Fruit fly (Drosophila melanogaster) whole organism, embryonic: ENCODE measurements around the gene CatB.
A peak's percentile ranks its signal among the peaks of the same experiment; 100 is the strongest.

ENCODE experiments used
- Aef1 ChIP-seq: fragments of 200-800 bp; sonication (Bioruptor generic); IDR thresholded peaks from 3 replicates; pipeline ENCODE4 v1.3.6; 2022; ENCODE audit warnings: missing biosample characterization, missing genetic modification characterization
- Bgb ChIP-seq: fragments of 200-800 bp; sonication (Bioruptor generic); IDR thresholded peaks from 2 replicates; pipeline ENCODE4 v1.3.6; 2022; ENCODE audit warnings: missing biosample characterization, missing genetic modification characterization; ENCODE audit not compliant: partially characterized antibody
- CG11723 ChIP-seq: fragments of 200-800 bp; sonication (Bioruptor generic); optimal IDR thresholded peaks from 2 replicates; lab custom pipeline; 2017; ENCODE audit warnings: missing biosample characterization, mild to moderate bottlenecking, missing genetic modification characterization
- CG12155 ChIP-seq: fragments of 200-800 bp; sonication (Bioruptor generic); optimal IDR thresholded peaks from 3 replicates; lab custom pipeline; 2016; ENCODE audit warnings: missing biosample characterization, missing genetic modification characterization
- CG12236 ChIP-seq: fragments of 200-800 bp; sonication (Bioruptor generic); optimal IDR thresholded peaks from 2 replicates; lab custom pipeline; 2016; ENCODE audit warnings: missing biosample characterization, missing genetic modification characterization
- CG12391 ChIP-seq: fragments of 200-800 bp; sonication (Bioruptor generic); optimal IDR thresholded peaks from 3 replicates; lab custom pipeline; 2018; ENCODE audit warnings: missing biosample characterization, mild to moderate bottlenecking, missing genetic modification characterization, moderate library complexity
- CG12769 ChIP-seq: fragments of 200-800 bp; sonication (Bioruptor generic); optimal IDR thresholded peaks from 2 replicates; lab custom pipeline; 2019; ENCODE audit warnings: missing biosample characterization, mild to moderate bottlenecking, missing genetic modification characterization, moderate library complexity
- CG15269 ChIP-seq: fragments of 200-800 bp; sonication (Bioruptor generic); optimal IDR thresholded peaks from 2 replicates; lab custom pipeline; 2018; ENCODE audit warnings: missing biosample characterization, mild to moderate bottlenecking, missing genetic modification characterization, moderate library complexity
- CG1603 ChIP-seq: fragments of 200-800 bp; sonication (Bioruptor generic); optimal IDR thresholded peaks from 2 replicates; lab custom pipeline; 2019; ENCODE audit warnings: missing biosample characterization, mild to moderate bottlenecking, missing genetic modification characterization, moderate library complexity
- CG2202 ChIP-seq: fragments of 200-800 bp; sonication (Bioruptor generic); optimal IDR thresholded peaks from 2 replicates; lab custom pipeline; 2018; ENCODE audit warnings: missing biosample characterization, mild to moderate bottlenecking, missing genetic modification characterization
- CG30431 ChIP-seq: fragments of 200-800 bp; sonication (Bioruptor generic); optimal IDR thresholded peaks from 2 replicates; lab custom pipeline; 2017; ENCODE audit warnings: missing biosample characterization, missing genetic modification characterization
- CG3847 ChIP-seq: fragments of 200-800 bp; sonication (Bioruptor generic); IDR thresholded peaks from 2 replicates; pipeline ENCODE4 v1.3.6; 2022; ENCODE audit warnings: missing biosample characterization, missing genetic modification characterization
- CG43689 ChIP-seq: fragments of 200-800 bp; sonication (Bioruptor generic); IDR thresholded peaks from 2 replicates; pipeline ENCODE4 v1.3.6; 2022; ENCODE audit warnings: missing biosample characterization, missing genetic modification characterization
- CG4617 ChIP-seq: fragments of 200-800 bp; sonication (Bioruptor generic); optimal IDR thresholded peaks from 3 replicates; lab custom pipeline; 2016; ENCODE audit warnings: missing biosample characterization, missing genetic modification characterization, borderline replicate concordance
- CG5245 ChIP-seq: fragments of 200-800 bp; sonication (Bioruptor generic); optimal IDR thresholded peaks from 3 replicates; lab custom pipeline; 2016; ENCODE audit warnings: missing biosample characterization, missing genetic modification characterization
- CG6765 ChIP-seq: fragments of 200-800 bp; sonication (Bioruptor generic); optimal IDR thresholded peaks from 3 replicates; lab custom pipeline; 2017; ENCODE audit warnings: missing biosample characterization, mild to moderate bottlenecking, missing genetic modification characterization
- CG7357 ChIP-seq: fragments of 200-800 bp; sonication (Bioruptor generic); IDR thresholded peaks from 3 replicates; pipeline ENCODE4 v1.3.6; 2022; ENCODE audit warnings: missing biosample characterization, missing genetic modification characterization
- CG8281 ChIP-seq: fragments of 200-800 bp; sonication (Bioruptor generic); optimal IDR thresholded peaks from 2 replicates; lab custom pipeline; 2018; ENCODE audit warnings: missing biosample characterization, mild to moderate bottlenecking, missing genetic modification characterization, moderate library complexity
- CG8944 ChIP-seq: fragments of 200-800 bp; sonication (Bioruptor generic); optimal IDR thresholded peaks from 3 replicates; lab custom pipeline; 2016; ENCODE audit warnings: missing biosample characterization, missing genetic modification characterization
- CG9876 ChIP-seq: fragments of 200-800 bp; sonication (Bioruptor generic); optimal IDR thresholded peaks from 2 replicates; lab custom pipeline; 2016; ENCODE audit warnings: missing biosample characterization, missing genetic modification characterization
- CoRest ChIP-seq: fragments of 200-800 bp; sonication (Bioruptor generic); optimal IDR thresholded peaks from 3 replicates; lab custom pipeline; 2018; ENCODE audit warnings: missing biosample characterization, mild to moderate bottlenecking, missing genetic modification characterization, moderate library complexity
- Deaf1 ChIP-seq: fragments of 200-800 bp; optimal IDR thresholded peaks from 3 replicates; lab custom pipeline; 2019; ENCODE audit warnings: missing biosample characterization, mild to moderate bottlenecking, missing genetic modification characterization, moderate library complexity
- Dp ChIP-seq: fragments of 200-800 bp; sonication (Bioruptor generic); optimal IDR thresholded peaks from 2 replicates; lab custom pipeline; 2018; ENCODE audit warnings: missing biosample characterization, mild to moderate bottlenecking, missing genetic modification characterization, moderate library complexity
- Elba2 ChIP-seq: fragments of 200-800 bp; sonication (Bioruptor generic); optimal IDR thresholded peaks from 3 replicates; lab custom pipeline; 2016; ENCODE audit warnings: missing biosample characterization, missing genetic modification characterization
- Hr3 ChIP-seq: fragments of 200-800 bp; sonication (Bioruptor generic); optimal IDR thresholded peaks from 3 replicates; lab custom pipeline; 2016; ENCODE audit warnings: missing biosample characterization, missing genetic modification characterization
- Med ChIP-seq: fragments of 200-800 bp; sonication (Bioruptor generic); peaks from one replicate; lab custom pipeline; 2016; ENCODE audit warnings: missing biosample characterization, missing genetic modification characterization, mild to moderate bottlenecking, inconsistent platforms, moderate library complexity
- Myb ChIP-seq: fragments of 200-800 bp; sonication (Bioruptor generic); optimal IDR thresholded peaks from 2 replicates; lab custom pipeline; 2016; ENCODE audit warnings: missing biosample characterization, missing genetic modification characterization
- Nf-YC ChIP-seq: fragments of 200-800 bp; optimal IDR thresholded peaks from 3 replicates; lab custom pipeline; 2019; ENCODE audit warnings: missing biosample characterization, mild to moderate bottlenecking, missing genetic modification characterization, moderate library complexity
- Oaz ChIP-seq: fragments of 200-800 bp; sonication (Bioruptor generic); IDR thresholded peaks from 2 replicates; pipeline ENCODE4 v1.3.6; 2022; ENCODE audit warnings: missing biosample characterization, missing genetic modification characterization
- Side ChIP-seq: fragments of 200-800 bp; sonication (Bioruptor generic); optimal IDR thresholded peaks from 2 replicates; lab custom pipeline; 2016; ENCODE audit warnings: missing biosample characterization, missing genetic modification characterization
- Sox102F ChIP-seq: fragments of 200-800 bp; sonication (Bioruptor generic); optimal IDR thresholded peaks from 2 replicates; lab custom pipeline; 2018; ENCODE audit warnings: missing biosample characterization, mild to moderate bottlenecking, missing genetic modification characterization, moderate library complexity
- Xrp1 ChIP-seq: fragments of 200-800 bp; sonication (Bioruptor generic); IDR thresholded peaks from 2 replicates; pipeline ENCODE4 v1.3.6; 2022; ENCODE audit warnings: missing biosample characterization, missing genetic modification characterization
- ato ChIP-seq: fragments of 200-800 bp; sonication (Bioruptor generic); IDR thresholded peaks from 2 replicates; pipeline ENCODE4 v1.3.6; 2022; ENCODE audit warnings: missing biosample characterization, missing genetic modification characterization; ENCODE audit not compliant: partially characterized antibody
- bbx ChIP-seq: fragments of 200-800 bp; sonication (Bioruptor generic); IDR thresholded peaks from 2 replicates; pipeline ENCODE4 v1.3.6; 2022; ENCODE audit warnings: missing biosample characterization, missing genetic modification characterization; ENCODE audit not compliant: partially characterized antibody
- btn ChIP-seq: fragments of 200-800 bp; sonication (Bioruptor generic); optimal IDR thresholded peaks from 2 replicates; lab custom pipeline; 2016; ENCODE audit warnings: missing biosample characterization, missing genetic modification characterization
- croc ChIP-seq: fragments of 200-800 bp; sonication (Bioruptor generic); conservative IDR thresholded peaks from 3 replicates; pipeline ENCODE4 v1.3.6; 2022; ENCODE audit warnings: missing biosample characterization, missing genetic modification characterization
- fd96Cb ChIP-seq: fragments of 200-800 bp; sonication (Bioruptor generic); optimal IDR thresholded peaks from 2 replicates; lab custom pipeline; 2018; ENCODE audit warnings: missing biosample characterization, mild to moderate bottlenecking, missing genetic modification characterization, moderate library complexity
- fu2 ChIP-seq: fragments of 200-800 bp; sonication (Bioruptor generic); optimal IDR thresholded peaks from 2 replicates; lab custom pipeline; 2016; ENCODE audit warnings: missing biosample characterization, missing genetic modification characterization
- gcm2 ChIP-seq: fragments of 200-800 bp; sonication (Bioruptor generic); optimal IDR thresholded peaks from 2 replicates; lab custom pipeline; 2016; ENCODE audit warnings: missing biosample characterization, missing genetic modification characterization
- mirr ChIP-seq: fragments of 200-800 bp; sonication (Bioruptor generic); optimal IDR thresholded peaks from 3 replicates; lab custom pipeline; 2018; ENCODE audit warnings: missing biosample characterization, mild to moderate bottlenecking, missing genetic modification characterization
- nmo ChIP-seq: fragments of 200-800 bp; sonication (Bioruptor generic); optimal IDR thresholded peaks from 2 replicates; lab custom pipeline; 2018; ENCODE audit warnings: missing biosample characterization, mild to moderate bottlenecking, missing genetic modification characterization, moderate library complexity
- odd ChIP-seq: fragments of 200-800 bp; sonication (Bioruptor generic); optimal IDR thresholded peaks from 2 replicates; lab custom pipeline; 2017; ENCODE audit warnings: missing biosample characterization, mild to moderate bottlenecking, missing genetic modification characterization
- phol ChIP-seq: fragments of 200-800 bp; sonication (Bioruptor generic); optimal IDR thresholded peaks from 3 replicates; lab custom pipeline; 2018; ENCODE audit warnings: missing biosample characterization, mild to moderate bottlenecking, missing genetic modification characterization, moderate library complexity
- prd ChIP-seq, 3 experiments: fragments of >200 bp in 2 of 3; fragments of 200-800 bp in 1 of 3; sonication (Bioruptor generic) in 1 of 3; optimal IDR thresholded peaks in 2 of 3; IDR thresholded peaks in 1 of 3; 2 replicates in 2 of 3; 3 replicates in 1 of 3; pipeline versions ENCODE4 v1.3.6 to Lab custom; 2017 to 2022; ENCODE audit warnings: missing biosample characterization in 1 of 3, missing genetic modification characterization in 1 of 3
- pzg ChIP-seq: fragments of 200-800 bp; sonication (Bioruptor generic); optimal IDR thresholded peaks from 3 replicates; lab custom pipeline; 2018; ENCODE audit warnings: missing biosample characterization, mild to moderate bottlenecking, missing genetic modification characterization, moderate library complexity
- salm ChIP-seq: fragments of 200-800 bp; sonication (Bioruptor generic); optimal IDR thresholded peaks from 2 replicates; lab custom pipeline; 2018; ENCODE audit warnings: missing biosample characterization, mild to moderate bottlenecking, missing genetic modification characterization
- schlank ChIP-seq: fragments of 200-800 bp; sonication (Bioruptor generic); optimal IDR thresholded peaks from 2 replicates; lab custom pipeline; 2018; ENCODE audit warnings: missing biosample characterization, mild to moderate bottlenecking, missing genetic modification characterization
- sr ChIP-seq: fragments of 200-800 bp; sonication (Bioruptor generic); IDR thresholded peaks from 3 replicates; pipeline ENCODE4 v1.3.6; 2022; ENCODE audit warnings: missing biosample characterization, missing genetic modification characterization
- toy ChIP-seq: fragments of 200-800 bp; sonication (Bioruptor generic); IDR thresholded peaks from 2 replicates; pipeline ENCODE4 v1.3.6; 2022; ENCODE audit warnings: missing biosample characterization, missing genetic modification characterization
- z ChIP-seq: fragments of 200-800 bp; sonication (Bioruptor generic); IDR thresholded peaks from 3 replicates; pipeline ENCODE4 v1.3.6; 2022; ENCODE audit warnings: missing biosample characterization, missing genetic modification characterization

CatB gene

dm6 chr2L:8735572-8735996 lies 30.2 kb downstream of the CatB start (continued):
- peak; percentile 34; the same call in 1 of the 2 replicates for TF ChIP-seq Xrp1 (GFP tag; lab: Robert Waterston, UW)
- no peak for TF ChIP-seq gcm2
- peak; percentile 8 for TF ChIP-seq CG12236 (GFP tag; lab: Kevin White, UChicago)
- peak; percentile 62 for TF ChIP-seq CG6765 (GFP tag; lab: Kevin White, UChicago)
- TF ChIP-seq CG12769 (tag; lab: Kevin White, UChicago), result peak; percentile 62
- TF ChIP-seq Dp (GFP tag; lab: Kevin White, UChicago), result no peak
- no peak for TF ChIP-seq prd (optimal IDR thresholded peaks at IDR 0.05; lab: Kevin White, UChicago)
- TF ChIP-seq prd (GFP tag; IDR thresholded peaks at IDR 0.05; lab: Robert Waterston, UW), result no peak; the same call in 2 of the 3 replicates
- TF ChIP-seq sr, result peak; percentile 77
- TF ChIP-seq CG1603 (tag; lab: Kevin White, UChicago), result no peak
- 0 out of 2 replicates have a peak, but pooled peaks have one; percentile 22 for TF ChIP-seq toy (GFP tag; lab: Robert Waterston, UW)
- peak; percentile 54 for TF ChIP-seq Side (GFP tag; lab: Kevin White, UChicago)
- TF ChIP-seq croc, result no peak
- no peak for TF ChIP-seq CG5245 (GFP tag; lab: Kevin White, UChicago)
- TF ChIP-seq fu2 (GFP tag; lab: Kevin White, UChicago), result no peak
- no peak for TF ChIP-seq CG8944 (GFP tag; lab: Kevin White, UChicago)
- TF ChIP-seq schlank (tag; lab: Kevin White, UChicago), result no peak
- no peak for TF ChIP-seq phol (tag; lab: Kevin White, UChicago)
- TF ChIP-seq CG8281, result no peak
- TF ChIP-seq CG43689 (GFP tag; lab: Robert Waterston, UW), result no peak
- TF ChIP-seq CG9876, result no peak
- peak; percentile 11 for TF ChIP-seq CG11723 (GFP tag; lab: Kevin White, UChicago)
- peak; percentile 75; the same call in 2 of the 3 replicates for TF ChIP-seq z (GFP tag; lab: Robert Waterston, UW)
- no peak for TF ChIP-seq CG12155 (GFP tag; lab: Kevin White, UChicago)
- TF ChIP-seq CoRest (tag; lab: Kevin White, UChicago), result no peak
- TF ChIP-seq fd96Cb (tag; lab: Kevin White, UChicago), result no peak
- peak; percentile 22; the same call in 1 of the 3 replicates for TF ChIP-seq Aef1
- TF ChIP-seq CG30431 (GFP tag; lab: Kevin White, UChicago), result no peak
- no peak for TF ChIP-seq nmo
- no peak for TF ChIP-seq CG7357 (GFP tag; lab: Robert Waterston, UW)
- TF ChIP-seq CG15269 (tag; lab: Kevin White, UChicago), result peak; percentile 57
- peak; percentile 37 for TF ChIP-seq CG3847 (GFP tag; lab: Robert Waterston, UW)
- peak; percentile 17 for TF ChIP-seq CG12391
- peak; percentile 36; the same call in 1 of the 2 replicates for TF ChIP-seq ato (GFP tag; lab: Robert Waterston, UW)
- TF ChIP-seq odd, result peak; percentile 51
- TF ChIP-seq Oaz (GFP tag; lab: Robert Waterston, UW), result peak; percentile 25; the same call in 1 of the 2 replicates
- TF ChIP-seq mirr, result peak; percentile 75
- TF ChIP-seq Med (GFP tag; lab: Kevin White, UChicago), result peak; percentile 92
- peak; percentile 62; the same call in 1 of the 2 replicates for TF ChIP-seq bbx
- no peak for TF ChIP-seq Elba2 (GFP tag; lab: Kevin White, UChicago)
- TF ChIP-seq Sox102F (GFP tag; lab: Kevin White, UChicago), result no peak
- peak; percentile 4 for TF ChIP-seq pzg (GFP tag; lab: Kevin White, UChicago)
- TF ChIP-seq Deaf1 (tag; lab: Kevin White, UChicago), result peak; percentile 67
- TF ChIP-seq Bgb (GFP tag; lab: Robert Waterston, UW), result peak; percentile 78
- no peak for TF ChIP-seq Hr3
- TF ChIP-seq Nf-YC (tag; lab: Kevin White, UChicago), result peak; percentile 62
- no peak for TF ChIP-seq Myb (GFP tag; lab: Kevin White, UChicago)
- no peak for TF ChIP-seq btn (GFP tag; lab: Kevin White, UChicago)
- no peak for TF ChIP-seq CG2202 (tag; lab: Kevin White, UChicago)
- TF ChIP-seq salm, result no peak
- no peak for TF ChIP-seq CG4617 (GFP tag; lab: Kevin White, UChicago)
